Worm (Caenorhabditis elegans): ENCODE results near the gene twk-9.

DNA sequence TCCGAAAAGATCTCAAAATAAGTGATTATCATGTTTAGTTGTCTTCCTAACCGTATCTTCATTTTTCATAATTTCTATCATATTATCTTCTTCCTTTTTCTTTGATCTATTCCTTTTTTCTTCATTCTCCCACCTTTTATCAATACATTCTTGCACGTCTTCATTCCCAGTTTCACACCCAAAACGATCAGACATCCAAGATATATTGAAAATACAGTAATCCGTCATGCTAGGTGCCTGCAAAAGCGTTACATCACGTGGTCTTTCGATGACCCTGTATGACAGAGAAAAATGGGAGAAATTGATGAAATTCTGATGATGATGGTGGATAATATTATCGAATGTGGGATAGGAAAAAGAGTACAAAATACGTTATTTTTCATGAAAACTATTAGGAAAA, 20.5 kb upstream of the twk-9 start:
- no peak for TF ChIP-seq ceh-9 (tag; optimal IDR thresholded peaks at IDR 0.05)
- no peak for TF ChIP-seq R02D3.7 (tag; optimal IDR thresholded peaks at IDR 0.05)
- no peak for TF ChIP-seq ceh-82 (tag; optimal IDR thresholded peaks at IDR 0.05)
